Fruit fly (Drosophila melanogaster): Measurements from ENCODE around the gene tna.

Gene tna

dm6 chr3L:10860042-10860643 is 24.8 kb downstream of the tna start (continued):
- TF ChIP-seq crp (GFP tag; optimal IDR thresholded peaks at IDR 0.05) (peak in 1 of 2 experiments; percentile 79), CG2875 (GFP tag; optimal IDR thresholded peaks at IDR 0.05) (no peak), CG9932 (GFP tag; IDR thresholded peaks at IDR 0.05) (no peak), vfl (GFP tag; optimal IDR thresholded peaks at IDR 0.05) (peak; percentile 9), CG13894 (tag; optimal IDR thresholded peaks at IDR 0.05) (peak; percentile 74), sens (GFP tag) (peak; percentile 70), Fer1 (GFP tag; optimal IDR thresholded peaks at IDR 0.05) (no peak), fd3F (GFP tag; optimal IDR thresholded peaks at IDR 0.05) (no peak), Awh (GFP tag; IDR thresholded peaks at IDR 0.05) (0 out of 2 replicates have a peak, but pooled peaks have one; percentile 39), Stat92E (GFP tag; optimal IDR thresholded peaks at IDR 0.05) (peak in 1 of 3 experiments; percentile 83), CG32767 (GFP tag; IDR thresholded peaks at IDR 0.05) (no peak), fu2 (GFP tag; optimal IDR thresholded peaks at IDR 0.05) (no peak), Hand (GFP tag; optimal IDR thresholded peaks at IDR 0.05) (no peak), trem (tag; optimal IDR thresholded peaks at IDR 0.05) (peak; percentile 2), HmgD (GFP tag; optimal IDR thresholded peaks at IDR 0.05) (peak; percentile 23), slbo (GFP tag; IDR thresholded peaks at IDR 0.05) (no peak; the same call in 1 of the 2 replicates), Mrtf (GFP tag; IDR thresholded peaks at IDR 0.05) (no peak), CG1792 (GFP tag; optimal IDR thresholded peaks at IDR 0.05) (no peak), psq (GFP tag; optimal IDR thresholded peaks at IDR 0.05) (peak; percentile 11), CG2712 (tag; optimal IDR thresholded peaks at IDR 0.05) (peak; percentile 11), CG10431 (GFP tag; optimal IDR thresholded peaks at IDR 0.05) (no peak), CG18262 (tag; optimal IDR thresholded peaks at IDR 0.05) (peak; percentile 31), kni (GFP tag; optimal IDR thresholded peaks at IDR 0.05) (peak; percentile 81), ash1 (GFP tag; optimal IDR thresholded peaks at IDR 0.05) (peak; percentile 62), Med (GFP tag) (peak; percentile 73), CG5180 (GFP tag; optimal IDR thresholded peaks at IDR 0.05) (peak; percentile 49), so (GFP tag; IDR thresholded peaks at IDR 0.05) (0 out of 3 replicates have a peak, but pooled peaks have one; percentile 31), ttk (GFP tag; IDR thresholded peaks at IDR 0.05) (0 out of 2 replicates have a peak, but pooled peaks have one; percentile 19), sug (tag; optimal IDR thresholded peaks at IDR 0.05) (peak; percentile 46), CHES-1-like (GFP tag; optimal IDR thresholded peaks at IDR 0.05) (no peak), CG3407 (GFP tag; optimal IDR thresholded peaks at IDR 0.05) (no peak), CG11695 (GFP tag; IDR thresholded peaks at IDR 0.05) (no peak), ci (GFP tag; IDR thresholded peaks at IDR 0.05) (peak; percentile 69), tgo (GFP tag; IDR thresholded peaks at IDR 0.05) (0 out of 3 replicates have a peak, but pooled peaks have one; percentile 33), CG7987 (GFP tag; optimal IDR thresholded peaks at IDR 0.05) (peak; percentile 13), Nf-YC (tag; optimal IDR thresholded peaks at IDR 0.05) (peak; percentile 5), CG4617 (GFP tag; optimal IDR thresholded peaks at IDR 0.05; ENCODE audit: borderline replicate concordance) (no peak), Bteb2 (GFP tag; optimal IDR thresholded peaks at IDR 0.05) (no peak), Mad (GFP tag; optimal IDR thresholded peaks at IDR 0.05) (no peak), CG7556 (GFP tag; optimal IDR thresholded peaks at IDR 0.05) (peak; percentile 11), cg (GFP tag; optimal IDR thresholded peaks at IDR 0.05) (peak; percentile 89), gce (GFP tag; IDR thresholded peaks at IDR 0.05) (0 out of 3 replicates have a peak, but pooled peaks have one; percentile 10), oc (tag; optimal IDR thresholded peaks at IDR 0.05) (no peak), sr (GFP tag; IDR thresholded peaks at IDR 0.05) (peak; percentile 68; the same call in 2 of the 3 replicates), Nf-YA (GFP tag; IDR thresholded peaks at IDR 0.05) (0 out of 2 replicates have a peak, but pooled peaks have one; percentile 12), D (optimal IDR thresholded peaks at IDR 0.05) (peak; percentile 26), D (GFP tag; optimal IDR thresholded peaks at IDR 0.05) (no peak), otp (GFP tag; IDR thresholded peaks at IDR 0.05) (0 out of 3 replicates have a peak, but pooled peaks have one; percentile 32), CG8388 (GFP tag; optimal IDR thresholded peaks at IDR 0.05) (no peak), btn (GFP tag; optimal IDR thresholded peaks at IDR 0.05) (no peak)

Measured in whole organism, embryonic.